Worm (Caenorhabditis elegans) whole organism, L1 larva: ENCODE data around the gene Y55B1AR.4.

ENCODE experiments used
- C04F5.9 ChIP-seq: sonication (generic microtip); optimal IDR thresholded peaks from 2 replicates; lab custom pipeline; 2016; ENCODE audit warnings: missing genetic modification characterization, missing compliant biosample characterization
- C16A3.4 ChIP-seq: fragments of 150-350 bp; optimal IDR thresholded peaks from 2 replicates; lab custom pipeline; 2014; ENCODE audit warnings: missing biosample characterization, missing genetic modification characterization
- C34B4.2 ChIP-seq: sonication (generic microtip); optimal IDR thresholded peaks from 2 replicates; lab custom pipeline; 2017; ENCODE audit warnings: mild to moderate bottlenecking, missing genetic modification characterization, missing compliant biosample characterization
- F16B12.6 ChIP-seq: fragments of 150-350 bp; optimal IDR thresholded peaks from 2 replicates; lab custom pipeline; 2014; ENCODE audit warnings: missing biosample characterization, missing genetic modification characterization
- Y116A8C.19 ChIP-seq: sonication (generic microtip); optimal IDR thresholded peaks from 2 replicates; lab custom pipeline; 2016; ENCODE audit warnings: missing compliant biosample characterization, missing genetic modification characterization, borderline replicate concordance
- alr-1 ChIP-seq: fragments of 200-800 bp; sonication (Bioruptor generic); optimal IDR thresholded peaks from 2 replicates; lab custom pipeline; 2018; ENCODE audit warnings: borderline replicate concordance, mild to moderate bottlenecking, missing genetic modification characterization, missing compliant biosample characterization
- ceh-8 ChIP-seq: fragments of 200-800 bp; sonication (Bioruptor generic); optimal IDR thresholded peaks from 2 replicates; lab custom pipeline; 2018; ENCODE audit warnings: mild to moderate bottlenecking, missing genetic modification characterization, moderate library complexity, missing compliant biosample characterization
- ceh-82 ChIP-seq, 3 experiments: fragments of 150-350 bp in 1 of 3; sonication (generic microtip) in 2 of 3; optimal IDR thresholded peaks; 2 replicates each; lab custom pipeline; 2014 to 2017; ENCODE audit warnings: missing biosample characterization in 3 of 3, missing genetic modification characterization in 3 of 3
- ceh-90 ChIP-seq: sonication (generic microtip); optimal IDR thresholded peaks from 2 replicates; lab custom pipeline; 2016; ENCODE audit warnings: missing genetic modification characterization, missing compliant biosample characterization
- ces-1 ChIP-seq: fragments of 150-350 bp; optimal IDR thresholded peaks from 2 replicates; lab custom pipeline; 2014; ENCODE audit warnings: missing biosample characterization, missing genetic modification reagents, missing genetic modification characterization
- efl-3 ChIP-seq: fragments of 200-800 bp; sonication (Bioruptor generic); optimal IDR thresholded peaks from 2 replicates; lab custom pipeline; 2018; ENCODE audit warnings: mild to moderate bottlenecking, missing genetic modification characterization, missing compliant biosample characterization
- elt-2 ChIP-seq: sonication (generic microtip); optimal IDR thresholded peaks from 2 replicates; lab custom pipeline; 2016; ENCODE audit warnings: missing genetic modification characterization, mild to moderate bottlenecking, inconsistent platforms, missing compliant biosample characterization, missing genetic modification reagents
- elt-3 ChIP-seq, 6 experiments: fragments of 150-350 bp in 1 of 6; sonication (generic microtip); optimal IDR thresholded peaks; 2 replicates each; lab custom pipeline; 2017 to 2018; ENCODE audit warnings: missing biosample characterization in 6 of 6, missing genetic modification characterization in 6 of 6, inconsistent platforms in 1 of 6
- ets-5 ChIP-seq: fragments of 200-800 bp; sonication (Bioruptor generic); IDR thresholded peaks from 2 replicates; pipeline ENCODE4 v1.3.6; 2022; ENCODE audit warnings: missing genetic modification characterization, missing compliant biosample characterization
- fkh-10 ChIP-seq: sonication (generic microtip); optimal IDR thresholded peaks from 2 replicates; lab custom pipeline; 2017; ENCODE audit warnings: missing biosample characterization, missing genetic modification reagents, missing genetic modification characterization
- fos-1 ChIP-seq: fragments of 150-350 bp; optimal IDR thresholded peaks from 2 replicates; lab custom pipeline; 2014; ENCODE audit warnings: missing biosample characterization, missing genetic modification characterization
- hlh-17 ChIP-seq: fragments of 200-800 bp; sonication (Bioruptor generic); optimal IDR thresholded peaks from 2 replicates; lab custom pipeline; 2018; ENCODE audit warnings: missing genetic modification characterization, mild to moderate bottlenecking, missing compliant biosample characterization, moderate library complexity, borderline replicate concordance
- hlh-4 ChIP-seq: sonication (generic microtip); optimal IDR thresholded peaks from 2 replicates; lab custom pipeline; 2016; ENCODE audit warnings: mild to moderate bottlenecking, missing genetic modification characterization, missing compliant biosample characterization
- hpl-2 ChIP-seq: fragments of 150-350 bp; optimal IDR thresholded peaks from 2 replicates; lab custom pipeline; 2014; ENCODE audit warnings: missing biosample characterization, missing genetic modification reagents, missing genetic modification characterization
- jun-1 ChIP-seq: fragments of 150-350 bp; optimal IDR thresholded peaks from 2 replicates; lab custom pipeline; 2014; ENCODE audit warnings: missing biosample characterization, missing genetic modification reagents, missing genetic modification characterization
- lin-15B ChIP-seq: fragments of 150-350 bp; sonication (generic microtip); optimal IDR thresholded peaks from 3 replicates; lab custom pipeline; 2014; ENCODE audit warnings: missing biosample characterization, missing genetic modification characterization
- lin-35 ChIP-seq, 2 experiments: fragments of 150-350 bp; optimal IDR thresholded peaks; 2 replicates each; lab custom pipeline; 2014; ENCODE audit warnings: missing biosample characterization in 2 of 2, missing genetic modification characterization in 2 of 2, missing genetic modification reagents in 2 of 2
- lin-39 ChIP-seq: fragments of 150-350 bp; optimal IDR thresholded peaks from 2 replicates; lab custom pipeline; 2014; ENCODE audit warnings: missing biosample characterization, missing genetic modification reagents, missing genetic modification characterization
- lir-3 ChIP-seq: sonication (generic microtip); optimal IDR thresholded peaks from 2 replicates; lab custom pipeline; 2016; ENCODE audit warnings: mild to moderate bottlenecking, missing genetic modification characterization, moderate library complexity, missing compliant biosample characterization; ENCODE audit not compliant: poor library complexity
- lsy-2 ChIP-seq, 2 experiments: fragments of 150-350 bp; optimal IDR thresholded peaks; 2 replicates each; lab custom pipeline; 2014; ENCODE audit warnings: missing biosample characterization in 2 of 2, missing genetic modification characterization in 2 of 2
- mab-9 ChIP-seq: fragments of 200-800 bp; sonication (Bioruptor generic); IDR thresholded peaks from 2 replicates; pipeline ENCODE4 v1.3.6; 2022; ENCODE audit warnings: missing genetic modification reagents, missing genetic modification characterization, missing compliant biosample characterization
- mef-2 ChIP-seq: fragments of 150-350 bp; optimal IDR thresholded peaks from 2 replicates; lab custom pipeline; 2014; ENCODE audit warnings: missing biosample characterization, missing genetic modification characterization
- nhr-11 ChIP-seq: fragments of 150-350 bp; optimal IDR thresholded peaks from 2 replicates; lab custom pipeline; 2014; ENCODE audit warnings: missing biosample characterization, missing genetic modification characterization
- nhr-20 ChIP-seq: sonication (generic microtip); optimal IDR thresholded peaks from 2 replicates; lab custom pipeline; 2016; ENCODE audit warnings: mild to moderate bottlenecking, missing genetic modification characterization, missing compliant biosample characterization
- nhr-28 ChIP-seq: fragments of 150-350 bp; optimal IDR thresholded peaks from 2 replicates; lab custom pipeline; 2014; ENCODE audit warnings: missing biosample characterization, missing genetic modification characterization
- nhr-71 ChIP-seq: sonication (generic microtip); optimal IDR thresholded peaks from 2 replicates; lab custom pipeline; 2016; ENCODE audit warnings: mild to moderate bottlenecking, missing genetic modification characterization, moderate library complexity, missing compliant biosample characterization
- nhr-76 ChIP-seq: sonication (generic microtip); optimal IDR thresholded peaks from 2 replicates; lab custom pipeline; 2017; ENCODE audit warnings: missing biosample characterization, missing genetic modification characterization
- nhr-84 ChIP-seq: sonication (generic microtip); optimal IDR thresholded peaks from 2 replicates; lab custom pipeline; 2017; ENCODE audit warnings: missing biosample characterization, missing genetic modification characterization
- nhr-85 ChIP-seq: sonication (generic microtip); peaks from one replicate; lab custom pipeline; 2016; ENCODE audit warnings: missing genetic modification characterization, inconsistent platforms, missing compliant biosample characterization
- pag-3 ChIP-seq: sonication (generic microtip); optimal IDR thresholded peaks from 2 replicates; lab custom pipeline; 2017; ENCODE audit warnings: missing genetic modification characterization, mild to moderate bottlenecking, missing compliant biosample characterization, antibody characterized with exemption, borderline replicate concordance; ENCODE audit not compliant: insufficient read depth
- pax-3 ChIP-seq: fragments of 200-800 bp; sonication (Bioruptor generic); optimal IDR thresholded peaks from 2 replicates; lab custom pipeline; 2018; ENCODE audit warnings: mild to moderate bottlenecking, missing genetic modification characterization, moderate library complexity, missing compliant biosample characterization
- pqm-1 ChIP-seq: sonication (generic microtip); optimal IDR thresholded peaks from 3 replicates; lab custom pipeline; 2017; ENCODE audit warnings: missing biosample characterization, missing genetic modification characterization
- skn-1 ChIP-seq: fragments of 150-350 bp; optimal IDR thresholded peaks from 2 replicates; lab custom pipeline; 2014; ENCODE audit warnings: missing biosample characterization, missing genetic modification characterization
- snpc-4 ChIP-seq: fragments of 150-350 bp; optimal IDR thresholded peaks from 2 replicates; lab custom pipeline; 2014; ENCODE audit warnings: missing biosample characterization, missing genetic modification characterization
- snu-23 ChIP-seq: sonication (generic microtip); optimal IDR thresholded peaks from 2 replicates; lab custom pipeline; 2016; ENCODE audit warnings: missing genetic modification characterization, missing compliant biosample characterization
- sox-4 ChIP-seq: sonication (generic microtip); optimal IDR thresholded peaks from 2 replicates; lab custom pipeline; 2016; ENCODE audit warnings: missing genetic modification characterization, missing compliant biosample characterization
- sptf-1 ChIP-seq: fragments of 150-350 bp; optimal IDR thresholded peaks from 2 replicates; lab custom pipeline; 2014; ENCODE audit warnings: missing biosample characterization, missing genetic modification characterization
- sup-37 ChIP-seq: fragments of 200-800 bp; sonication (Bioruptor generic); optimal IDR thresholded peaks from 2 replicates; lab custom pipeline; 2018; ENCODE audit warnings: mild to moderate bottlenecking, missing genetic modification characterization, missing compliant biosample characterization
- swsn-7 ChIP-seq: sonication (generic microtip); optimal IDR thresholded peaks from 2 replicates; lab custom pipeline; 2016; ENCODE audit warnings: missing genetic modification characterization, missing compliant biosample characterization
- unc-130 ChIP-seq: fragments of 150-350 bp; optimal IDR thresholded peaks from 2 replicates; lab custom pipeline; 2017; ENCODE audit warnings: missing biosample characterization, missing genetic modification characterization, inconsistent platforms
- unc-62 ChIP-seq: fragments of 150-350 bp; optimal IDR thresholded peaks from 2 replicates; lab custom pipeline; 2014; ENCODE audit warnings: missing biosample characterization, missing genetic modification reagents, missing genetic modification characterization
- unc-98 ChIP-seq: fragments of 200-800 bp; sonication (Bioruptor generic); IDR thresholded peaks from 2 replicates; pipeline ENCODE4 v1.3.6; 2022; ENCODE audit warnings: missing genetic modification characterization, missing compliant biosample characterization
- vab-15 ChIP-seq: sonication (generic microtip); optimal IDR thresholded peaks from 2 replicates; lab custom pipeline; 2017; ENCODE audit warnings: missing genotype, mild to moderate bottlenecking, missing genetic modification characterization, missing compliant biosample characterization
- zag-1 ChIP-seq: fragments of 150-350 bp; optimal IDR thresholded peaks from 2 replicates; lab custom pipeline; 2014; ENCODE audit warnings: missing biosample characterization, missing genetic modification characterization
- zip-4 ChIP-seq: fragments of 200-800 bp; sonication (Bioruptor generic); optimal IDR thresholded peaks from 2 replicates; lab custom pipeline; 2018; ENCODE audit warnings: mild to moderate bottlenecking, missing genetic modification characterization, moderate library complexity, missing compliant biosample characterization
- ztf-11 ChIP-seq, 2 experiments: sonication (generic microtip); optimal IDR thresholded peaks; 2 replicates each; lab custom pipeline; 2016 to 2017; ENCODE audit warnings: missing genetic modification characterization in 2 of 2, missing biosample characterization in 1 of 2, missing compliant biosample characterization in 1 of 2
- ztf-4 ChIP-seq: fragments of 150-350 bp; optimal IDR thresholded peaks from 2 replicates; lab custom pipeline; 2014; ENCODE audit warnings: missing biosample characterization, missing genetic modification characterization

Y55B1AR.4 gene

DNA sequence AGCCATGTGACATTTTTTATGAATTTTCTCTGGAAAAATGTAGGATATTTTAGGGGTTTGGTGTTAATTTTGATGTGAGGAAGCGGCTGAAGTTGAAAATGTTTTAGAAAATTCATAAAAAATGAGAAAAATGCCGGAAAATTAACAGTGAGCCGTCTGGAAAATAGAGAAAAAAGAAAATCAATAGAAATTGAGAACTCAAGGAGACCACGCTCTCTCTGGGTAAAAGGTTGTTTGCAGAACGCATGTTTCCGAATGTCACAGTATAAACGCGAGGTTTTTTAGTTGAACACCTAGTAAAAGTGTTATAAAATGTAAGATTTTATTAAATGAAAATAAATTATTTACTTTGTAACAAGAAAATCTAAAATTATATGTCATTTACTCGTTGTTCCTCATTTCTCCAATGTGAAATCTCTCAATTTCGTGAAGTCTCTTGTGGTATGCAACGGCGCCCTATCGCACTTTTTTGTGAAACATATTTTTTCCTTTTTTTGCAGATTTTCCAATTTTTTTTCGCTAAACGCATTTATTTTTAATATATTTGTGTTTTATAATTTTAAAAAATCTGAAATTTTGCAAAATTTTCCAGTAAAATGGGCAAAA, 35.0 kb upstream of the Y55B1AR.4 start, which contains the start of the genes tag-266 and tag-267:
Gene tag-266, minus strand, starts transcription at position 29 of the 606 bp plus-strand sequence.
Gene tag-267, plus strand, starts transcription at position 593 of the 606 bp plus-strand sequence.
- TF ChIP-seq unc-98 (GFP tag; lab: Robert Waterston, UW): peak; percentile 80
- peak; percentile 3 for TF ChIP-seq Y116A8C.19 (tag; lab: Kevin White, UChicago)
- TF ChIP-seq nhr-20 (tag; lab: Kevin White, UChicago): peak; percentile 65
- TF ChIP-seq pqm-1: no peak
- TF ChIP-seq ceh-90 (tag; lab: Kevin White, UChicago): peak; percentile 66
- no peak for TF ChIP-seq nhr-84 (tag; lab: Kevin White, UChicago)
- TF ChIP-seq nhr-28 (tag; lab: Kevin White, UChicago): no peak
- peak; percentile 86 for TF ChIP-seq nhr-85
- peak; percentile 70 for TF ChIP-seq swsn-7 (tag; lab: Kevin White, UChicago)
- no peak for TF ChIP-seq sup-37 (GFP tag; lab: Kevin White, UChicago)
- TF ChIP-seq skn-1 (tag; lab: Kevin White, UChicago): peak; percentile 27
- TF ChIP-seq ceh-82 (tag; optimal IDR thresholded peaks at IDR 0.05; lab: Kevin White, UChicago): peak; percentile 20 to 64 (median 21)
- TF ChIP-seq hlh-4 (tag; lab: Kevin White, UChicago): no peak
- peak; percentile 33 for TF ChIP-seq F16B12.6 (tag; lab: Kevin White, UChicago)
- TF ChIP-seq pag-3 (tag; lab: Kevin White, UChicago): no peak
- no peak for TF ChIP-seq ces-1 (GFP tag; lab: Kevin White, UChicago)
- TF ChIP-seq mef-2: no peak
- peak; percentile 61 to 83 for TF ChIP-seq lsy-2 (tag; optimal IDR thresholded peaks at IDR 0.05; lab: Kevin White, UChicago)
- peak; percentile 4 for TF ChIP-seq lin-39
- TF ChIP-seq pax-3 (tag; lab: Kevin White, UChicago): peak; percentile 92
- peak; percentile 34 for TF ChIP-seq zag-1 (tag; lab: Kevin White, UChicago)
- TF ChIP-seq C04F5.9: peak; percentile 56
- TF ChIP-seq alr-1: no peak
- no peak for TF ChIP-seq vab-15 (tag; lab: Kevin White, UChicago)
- peak in 1 of 2 experiments; percentile 76 for TF ChIP-seq ztf-11 (tag; optimal IDR thresholded peaks at IDR 0.05; lab: Kevin White, UChicago)
- TF ChIP-seq nhr-71 (tag; lab: Kevin White, UChicago): peak; percentile 87
- no peak for TF ChIP-seq nhr-76 (tag; lab: Kevin White, UChicago)
- TF ChIP-seq snpc-4 (tag; lab: Kevin White, UChicago): peak; percentile 48
- TF ChIP-seq jun-1 (tag; lab: Kevin White, UChicago): peak; percentile 20
- TF ChIP-seq mab-9 (GFP tag; lab: Robert Waterston, UW): peak; percentile 41; the same call in 1 of the 2 replicates
- no peak for TF ChIP-seq zip-4 (GFP tag; lab: Kevin White, UChicago)
- TF ChIP-seq fkh-10 (GFP tag; lab: Kevin White, UChicago): peak; percentile 24
- no peak for TF ChIP-seq elt-3 (tag; optimal IDR thresholded peaks at IDR 0.05; lab: Kevin White, UChicago)
- TF ChIP-seq lir-3 (tag; lab: Kevin White, UChicago): no peak
- no peak for TF ChIP-seq unc-62
- peak; percentile 60 to 75 for TF ChIP-seq lin-35 (GFP tag; optimal IDR thresholded peaks at IDR 0.05; lab: Kevin White, UChicago)
- TF ChIP-seq lin-15B (tag; lab: Kevin White, UChicago): peak; percentile 40
- TF ChIP-seq C34B4.2 (tag; lab: Kevin White, UChicago): no peak
- no peak for TF ChIP-seq ets-5 (GFP tag; lab: Robert Waterston, UW)
- no peak for TF ChIP-seq ztf-4 (tag; lab: Kevin White, UChicago)
- peak; percentile 44 for TF ChIP-seq unc-130 (tag; lab: Kevin White, UChicago)
- no peak for TF ChIP-seq efl-3 (GFP tag; lab: Kevin White, UChicago)
- TF ChIP-seq ceh-8 (GFP tag; lab: Kevin White, UChicago): peak; percentile 13
- peak; percentile 87 for TF ChIP-seq C16A3.4 (tag; lab: Kevin White, UChicago)
- no peak for TF ChIP-seq hpl-2 (GFP tag; lab: Kevin White, UChicago)
- TF ChIP-seq fos-1 (tag; lab: Kevin White, UChicago): peak; percentile 55
- TF ChIP-seq snu-23 (GFP tag; lab: Kevin White, UChicago): peak; percentile 81
- no peak for TF ChIP-seq hlh-17 (GFP tag; lab: Kevin White, UChicago)
- TF ChIP-seq nhr-11 (tag; lab: Kevin White, UChicago): no peak
- peak; percentile 43 for TF ChIP-seq sox-4
- no peak for TF ChIP-seq sptf-1 (tag; lab: Kevin White, UChicago)
- TF ChIP-seq elt-2 (tag; lab: Kevin White, UChicago): peak; percentile 25
